Worm (Caenorhabditis elegans): Measurements from ENCODE around the gene faah-2.
"Not testable (repeated sequence)": the region's sequence is repeated elsewhere in the genome, so short reads cannot be mapped to it uniquely, and the experiment has no call there.

Gene faah-2

ce11 chrIV:8152145-8152544 lies at the start of gene faah-2:
Gene faah-2 (plus strand): TSS chrIV:8152445.
- TF ChIP-seq dao-5 (tag; optimal IDR thresholded peaks at IDR 0.05) (no peak), him-1 (tag; optimal IDR thresholded peaks at IDR 0.05) (no peak), W03F9.2 (tag; optimal IDR thresholded peaks at IDR 0.05) (no peak)

- TF ChIP-seq him-1 (tag; optimal IDR thresholded peaks at IDR 0.05): no peak
- no peak for TF ChIP-seq W03F9.2 (tag; optimal IDR thresholded peaks at IDR 0.05)
- no peak for TF ChIP-seq dao-5 (tag; optimal IDR thresholded peaks at IDR 0.05)
These were observed 49.0 kb upstream of the faah-2 start for ce11 chrIV:8103196-8103595.

DNA sequence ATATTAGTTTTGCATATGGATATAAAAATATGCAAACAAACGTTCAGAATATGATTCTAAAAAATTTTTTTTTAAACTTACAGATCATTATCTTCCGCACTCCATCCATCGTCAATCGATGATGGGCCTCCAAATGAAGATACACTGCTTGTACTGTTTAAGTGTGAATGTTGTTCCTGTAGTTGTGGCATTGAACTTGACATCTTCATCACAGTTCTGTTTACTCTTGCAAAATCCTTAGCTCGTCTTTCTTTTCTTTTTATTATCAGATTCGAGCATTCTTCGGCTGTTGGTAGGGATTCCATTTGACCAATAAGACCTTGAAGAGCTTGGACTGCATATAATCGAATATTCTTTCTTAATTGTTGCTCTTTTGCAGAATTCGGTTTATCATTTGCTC lies 47.2 kb upstream of the faah-2 start:
- TF ChIP-seq W03F9.2 (tag; optimal IDR thresholded peaks at IDR 0.05) (no peak), dao-5 (tag; optimal IDR thresholded peaks at IDR 0.05) (no peak), him-1 (tag; optimal IDR thresholded peaks at IDR 0.05) (no peak)

DNA sequence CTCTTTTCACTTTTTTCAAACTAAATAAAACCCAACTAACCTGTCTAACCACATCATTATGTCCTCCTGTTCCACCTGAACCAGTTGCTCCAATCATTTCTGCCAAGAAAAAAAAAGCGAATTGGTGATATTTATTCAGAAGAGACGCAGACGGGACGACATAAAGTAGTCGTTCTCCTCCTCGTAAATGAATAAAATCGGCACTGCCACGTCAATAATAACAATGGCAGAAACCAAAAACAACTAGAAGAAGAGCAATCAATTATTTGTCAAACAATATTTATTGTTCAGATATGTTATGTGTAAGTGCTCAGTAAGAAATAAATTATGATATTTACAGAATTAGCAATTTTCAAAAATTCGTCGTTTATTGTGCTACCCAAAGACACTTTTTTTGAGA lies 44.7 kb upstream of the faah-2 start, which contains the start of gene rabs-5:
rabs-5 (minus strand) TSS at position 101 of the 400 bp plus-strand sequence.
- TF ChIP-seq dao-5 (tag; optimal IDR thresholded peaks at IDR 0.05): no peak
- no peak for TF ChIP-seq him-1 (tag; optimal IDR thresholded peaks at IDR 0.05)
- no peak for TF ChIP-seq W03F9.2 (tag; optimal IDR thresholded peaks at IDR 0.05)

ce11 chrIV:8112187-8112586 lies 40.1 kb upstream of the faah-2 start, which contains the start of gene Y42H9AR.4:
Gene Y42H9AR.4 (minus strand): TSS chrIV:8112218.
- TF ChIP-seq him-1 (tag; optimal IDR thresholded peaks at IDR 0.05): no peak
- no peak for TF ChIP-seq dao-5 (tag; optimal IDR thresholded peaks at IDR 0.05)
- no peak for TF ChIP-seq W03F9.2 (tag; optimal IDR thresholded peaks at IDR 0.05)

DNA sequence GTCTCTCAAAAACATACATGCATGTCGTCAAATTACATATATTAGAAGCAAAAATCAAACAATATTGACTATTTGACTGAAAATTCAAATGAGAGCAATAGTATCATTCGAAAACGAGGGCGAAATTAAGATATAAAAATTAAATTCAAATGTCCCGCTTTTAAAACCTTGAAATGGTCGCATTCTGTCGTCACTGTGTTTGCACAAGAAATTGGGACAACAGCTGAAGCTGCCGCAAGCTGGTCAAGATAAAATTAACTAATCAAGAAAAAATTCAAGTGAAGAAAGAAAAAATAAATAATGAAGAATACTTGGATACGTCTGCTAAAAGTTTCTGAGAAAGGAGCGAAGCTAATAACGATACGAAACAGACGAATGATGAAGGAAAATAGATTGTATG lies 39.6 kb upstream of the faah-2 start:
- TF ChIP-seq dao-5 (tag; optimal IDR thresholded peaks at IDR 0.05) (no peak), W03F9.2 (tag; optimal IDR thresholded peaks at IDR 0.05) (no peak), him-1 (tag; optimal IDR thresholded peaks at IDR 0.05) (no peak)

DNA sequence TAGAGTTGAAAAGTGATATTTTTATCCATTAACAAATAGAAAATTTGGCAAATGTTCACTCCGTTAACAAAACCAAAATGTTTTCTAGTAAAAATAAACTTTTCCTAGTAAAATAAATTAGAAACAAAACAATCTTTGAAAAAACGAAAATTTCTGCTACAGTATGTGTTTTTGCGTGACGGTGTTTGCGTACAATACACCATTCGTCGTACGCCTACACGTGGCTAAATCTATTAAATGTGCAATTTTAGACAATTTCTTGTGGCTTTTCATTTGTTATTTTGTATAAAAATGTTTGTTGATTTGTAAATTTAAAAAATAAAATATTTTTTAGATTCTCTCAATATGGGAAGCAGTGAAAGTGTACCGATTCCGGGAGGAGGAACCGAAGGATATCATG lies 39.1 kb upstream of the faah-2 start, which contains the start of gene Y42H9AR.1:
Y42H9AR.1 (plus strand) TSS at position 233 of the 400 bp plus-strand sequence.
- TF ChIP-seq W03F9.2 (tag; optimal IDR thresholded peaks at IDR 0.05) (peak; percentile 61), dao-5 (tag; optimal IDR thresholded peaks at IDR 0.05) (no peak)

DNA sequence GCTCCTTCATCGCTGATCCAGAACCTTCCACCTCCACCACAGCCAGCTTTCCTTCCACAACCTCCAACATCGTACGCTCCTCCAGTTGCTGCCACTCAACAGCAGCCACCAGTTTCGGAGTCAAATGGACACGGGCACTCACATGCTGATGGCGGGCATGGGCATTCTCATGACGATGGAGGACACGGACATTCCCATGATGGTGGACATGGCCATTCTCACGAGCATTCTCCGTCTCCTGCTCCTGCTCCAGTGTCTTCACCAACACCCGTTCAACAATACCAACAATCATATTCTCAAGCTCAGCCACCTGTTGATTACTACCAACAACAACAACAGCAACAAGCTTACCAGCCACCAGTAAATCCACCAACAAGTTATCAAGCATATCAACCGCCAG lies 37.7 kb upstream of the faah-2 start:
- TF ChIP-seq W03F9.2 (tag; optimal IDR thresholded peaks at IDR 0.05) (no peak), him-1 (tag; optimal IDR thresholded peaks at IDR 0.05) (no peak), dao-5 (tag; optimal IDR thresholded peaks at IDR 0.05) (no peak)

DNA sequence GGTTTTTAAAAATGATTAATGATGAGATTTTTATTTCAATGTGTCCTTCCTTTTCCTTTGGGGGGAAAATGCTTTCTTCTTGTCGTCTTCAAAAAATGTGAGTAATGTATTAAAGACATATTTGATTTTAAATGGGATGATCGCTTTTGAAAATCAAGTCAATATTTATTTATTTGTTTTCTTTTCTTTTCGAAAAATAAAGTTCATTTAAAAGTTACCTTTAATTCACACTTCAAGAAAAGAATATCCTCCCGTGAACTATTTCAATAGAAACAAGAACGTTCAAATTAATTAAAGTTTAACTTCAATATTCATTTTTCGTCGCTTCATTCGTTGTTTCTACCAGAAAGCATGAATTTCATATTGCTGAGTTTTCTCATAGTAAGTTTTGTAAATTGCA lies 36.8 kb upstream of the faah-2 start, which contains the start of gene irld-8:
irld-8 (plus strand) TSS at position 301 of the 400 bp plus-strand sequence.
- no peak for TF ChIP-seq W03F9.2 (tag; optimal IDR thresholded peaks at IDR 0.05)
- TF ChIP-seq dao-5 (tag; optimal IDR thresholded peaks at IDR 0.05): no peak
- TF ChIP-seq him-1 (tag; optimal IDR thresholded peaks at IDR 0.05): no peak

DNA sequence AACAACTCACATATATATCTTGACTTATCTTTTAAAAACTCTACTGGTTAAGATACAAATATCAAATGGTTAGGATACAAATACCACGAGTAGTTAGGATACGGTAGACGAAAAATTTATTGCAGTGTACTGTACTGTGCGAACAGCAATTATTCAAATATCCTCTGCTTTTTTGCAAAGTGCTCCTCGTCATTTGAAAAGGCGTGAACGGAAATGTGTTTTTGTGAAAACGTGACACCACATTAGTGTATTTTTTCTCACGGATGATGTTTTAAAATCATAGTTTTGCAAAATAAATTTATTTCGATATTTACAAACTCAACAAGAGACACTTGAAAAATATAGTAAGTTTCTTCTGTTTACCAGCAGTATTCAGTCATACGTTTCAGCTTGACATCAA lies 33.5 kb upstream of the faah-2 start, which contains the start of gene F42G8.8:
F42G8.8 (plus strand) TSS at position 301 of the 400 bp plus-strand sequence.
- TF ChIP-seq dao-5 (tag; optimal IDR thresholded peaks at IDR 0.05) (no peak), W03F9.2 (tag; optimal IDR thresholded peaks at IDR 0.05) (no peak), him-1 (tag; optimal IDR thresholded peaks at IDR 0.05) (no peak)

DNA sequence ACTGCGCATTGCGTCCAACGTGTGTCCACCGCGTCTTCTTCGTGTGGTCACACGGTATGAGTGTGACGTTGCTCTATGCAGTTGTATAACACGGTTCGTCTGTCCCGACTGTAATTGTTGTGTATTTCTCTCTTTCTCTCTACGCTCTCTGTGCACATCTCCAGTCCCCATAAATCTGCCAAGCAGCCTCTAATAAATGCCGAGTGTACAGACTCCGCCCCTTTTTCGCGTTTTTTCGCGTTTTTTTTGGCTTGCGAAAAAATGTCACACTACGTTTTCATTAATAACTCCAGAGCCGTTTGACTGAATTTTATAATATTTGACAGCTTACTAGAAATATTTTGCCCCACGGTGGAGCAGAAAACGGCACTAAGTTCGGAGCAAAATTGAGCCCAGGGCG lies 29.9 kb upstream of the faah-2 start, which contains the start of gene erp-44.3:
erp-44.3 (plus strand) TSS at position 301 of the 400 bp plus-strand sequence.
- TF ChIP-seq W03F9.2, dao-5, him-1 (tag; optimal IDR thresholded peaks at IDR 0.05): not testable (repeated sequence)

DNA sequence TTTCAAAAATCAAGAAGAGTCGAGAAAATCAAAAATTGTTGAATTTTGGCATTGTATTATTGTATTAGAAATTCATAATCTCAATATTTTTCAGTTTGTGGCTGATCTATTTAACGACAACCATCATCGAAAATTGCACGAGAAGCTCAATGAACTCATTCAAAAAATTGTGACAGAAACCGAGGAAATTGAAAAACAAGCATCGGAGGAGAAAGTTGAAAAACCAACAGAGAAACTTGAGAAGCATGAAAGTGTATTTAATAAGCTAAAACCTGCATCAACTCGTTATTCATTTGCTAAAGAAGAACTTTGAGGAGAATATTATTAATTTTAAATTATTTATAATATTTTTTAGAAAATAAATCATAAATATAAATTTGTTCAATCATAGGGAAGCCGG lies 25.3 kb upstream of the faah-2 start, which contains the start of gene ceph-41:
ceph-41 (plus strand) TSS at position 301 of the 400 bp plus-strand sequence.
- TF ChIP-seq him-1 (tag; optimal IDR thresholded peaks at IDR 0.05) (no peak), W03F9.2 (tag; optimal IDR thresholded peaks at IDR 0.05) (no peak), dao-5 (tag; optimal IDR thresholded peaks at IDR 0.05) (no peak)

DNA sequence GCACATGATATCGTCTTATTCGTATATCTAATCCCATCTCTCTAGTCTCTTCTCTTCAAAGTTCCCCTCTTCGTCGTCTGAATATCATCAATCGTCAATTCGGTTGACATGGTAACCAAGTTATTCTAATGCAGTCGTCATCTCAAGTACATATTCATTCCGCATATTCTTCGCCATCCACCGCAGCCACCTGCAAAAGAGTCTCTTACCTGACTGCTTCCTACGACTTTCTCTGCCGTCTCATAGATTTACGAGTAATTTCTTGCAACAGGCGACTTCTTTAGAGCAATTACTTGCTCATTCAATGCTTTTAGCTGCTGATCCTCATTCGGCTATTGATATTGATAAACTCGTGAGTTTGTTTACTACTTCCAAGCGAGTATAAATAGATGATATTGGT lies 24.8 kb upstream of the faah-2 start:
- TF ChIP-seq dao-5 (tag; optimal IDR thresholded peaks at IDR 0.05) (no peak), W03F9.2 (tag; optimal IDR thresholded peaks at IDR 0.05) (no peak)

ce11 chrIV:8130131-8130611 lies 22.1 kb upstream of the faah-2 start, which contains the start of the genes ndub-11 and moc-3:
Gene ndub-11 (minus strand): TSS chrIV:8130231.
Gene moc-3 (plus strand): TSS chrIV:8130561.
- TF ChIP-seq him-1 (tag; optimal IDR thresholded peaks at IDR 0.05): no peak
- TF ChIP-seq W03F9.2 (tag; optimal IDR thresholded peaks at IDR 0.05): no peak
- TF ChIP-seq dao-5 (tag; optimal IDR thresholded peaks at IDR 0.05): no peak

ce11 chrIV:8133536-8133935 lies 18.7 kb upstream of the faah-2 start, which contains the start of gene sph-1:
Gene sph-1 (minus strand): TSS chrIV:8133558.
- TF ChIP-seq dao-5 (tag; optimal IDR thresholded peaks at IDR 0.05) (no peak), W03F9.2 (tag; optimal IDR thresholded peaks at IDR 0.05) (peak; percentile 44), him-1 (tag; optimal IDR thresholded peaks at IDR 0.05) (no peak)
